Worm (Caenorhabditis elegans) whole organism, L2 larva: ENCODE measurements around the gene Y51H7C.10.

ENCODE experiments used
- R02D3.7 ChIP-seq: fragments of 150-350 bp; optimal IDR thresholded peaks from 2 replicates; lab custom pipeline; 2014; ENCODE audit warnings: missing biosample characterization, missing genetic modification characterization
- aly-2 ChIP-seq: fragments of 150-350 bp; optimal IDR thresholded peaks from 2 replicates; lab custom pipeline; 2014; ENCODE audit warnings: missing biosample characterization, missing genetic modification characterization
- ama-1 ChIP-seq: fragments of 150-350 bp; optimal IDR thresholded peaks from 2 replicates; lab custom pipeline; 2018; ENCODE audit warnings: inconsistent platforms
- ceh-16 ChIP-seq: fragments of 150-350 bp; optimal IDR thresholded peaks from 2 replicates; lab custom pipeline; 2014; ENCODE audit warnings: missing biosample characterization, missing genetic modification characterization
- elt-1 ChIP-seq: fragments of 150-350 bp; optimal IDR thresholded peaks from 2 replicates; lab custom pipeline; 2014; ENCODE audit warnings: missing biosample characterization, missing genetic modification characterization
- gmeb-1 ChIP-seq: fragments of 150-350 bp; optimal IDR thresholded peaks from 2 replicates; lab custom pipeline; 2014; ENCODE audit warnings: missing biosample characterization, missing genetic modification characterization
- nhr-11 ChIP-seq: fragments of 150-350 bp; optimal IDR thresholded peaks from 2 replicates; lab custom pipeline; 2014; ENCODE audit warnings: missing biosample characterization, missing genetic modification characterization
- nhr-12 ChIP-seq: fragments of 150-350 bp; optimal IDR thresholded peaks from 2 replicates; lab custom pipeline; 2014; ENCODE audit warnings: missing biosample characterization, missing genetic modification characterization
- skn-1 ChIP-seq: sonication (generic microtip); optimal IDR thresholded peaks from 2 replicates; lab custom pipeline; 2017; ENCODE audit warnings: missing biosample characterization, missing genetic modification characterization
- unc-39 ChIP-seq: fragments of 150-350 bp; optimal IDR thresholded peaks from 2 replicates; lab custom pipeline; 2014; ENCODE audit warnings: missing biosample characterization, missing genetic modification characterization
- zag-1 ChIP-seq: fragments of 150-350 bp; optimal IDR thresholded peaks from 2 replicates; lab custom pipeline; 2014; ENCODE audit warnings: missing biosample characterization, missing genetic modification characterization
- ztf-11 ChIP-seq: sonication (generic microtip); optimal IDR thresholded peaks from 2 replicates; lab custom pipeline; 2017; ENCODE audit warnings: missing biosample characterization, missing genetic modification characterization
- ztf-4 ChIP-seq: fragments of 150-350 bp; optimal IDR thresholded peaks from 2 replicates; lab custom pipeline; 2014; ENCODE audit warnings: missing biosample characterization, missing genetic modification characterization

ce11 chrII:1419994-1420393 is 3.6 kb downstream of the Y51H7C.10 start:
- TF ChIP-seq R02D3.7, result no peak
- TF ChIP-seq elt-1, result no peak
- no peak for TF ChIP-seq unc-39
- TF ChIP-seq nhr-11 (tag; lab: Kevin White, UChicago), result no peak
- no peak for TF ChIP-seq ztf-11 (tag; lab: Kevin White, UChicago)
- no peak for TF ChIP-seq nhr-12 (tag; lab: Kevin White, UChicago)
- TF ChIP-seq skn-1 (tag; lab: Kevin White, UChicago), result no peak
- no peak for TF ChIP-seq gmeb-1 (tag; lab: Kevin White, UChicago)
- no peak for TF ChIP-seq ama-1
- no peak for TF ChIP-seq ztf-4 (tag; lab: Kevin White, UChicago)
- no peak for TF ChIP-seq ceh-16
- TF ChIP-seq aly-2 (tag; lab: Kevin White, UChicago), result no peak
- TF ChIP-seq zag-1 (tag; lab: Kevin White, UChicago), result no peak
